Fruit fly (Drosophila melanogaster): ENCODE data around the gene Tim17a2.

The Tim17a2 gene

dm6 chr3R:5217278-5217714 lies 45.2 kb downstream of the Tim17a2 start, which contains the start of gene cno:
TSS of gene cno (minus strand) at chr3R:5217456.
- TF ChIP-seq Dll (optimal IDR thresholded peaks at IDR 0.05) (no peak), psq (optimal IDR thresholded peaks at IDR 0.05) (no peak), EcR (GFP tag; optimal IDR thresholded peaks at IDR 0.05) (no peak), CG8478 (optimal IDR thresholded peaks at IDR 0.05) (no peak), pan (optimal IDR thresholded peaks at IDR 0.05) (no peak), usp (GFP tag; optimal IDR thresholded peaks at IDR 0.05) (no peak)

dm6 chr3R:5216308-5216765 lies 46.2 kb downstream of the Tim17a2 start:
- TF ChIP-seq Dll (optimal IDR thresholded peaks at IDR 0.05), result no peak
- no peak for TF ChIP-seq EcR (GFP tag; optimal IDR thresholded peaks at IDR 0.05)
- TF ChIP-seq CG8478 (optimal IDR thresholded peaks at IDR 0.05), result no peak
- TF ChIP-seq pan (optimal IDR thresholded peaks at IDR 0.05), result no peak
- TF ChIP-seq psq (optimal IDR thresholded peaks at IDR 0.05), result no peak
- TF ChIP-seq usp (GFP tag; optimal IDR thresholded peaks at IDR 0.05), result no peak

dm6 chr3R:5215334-5216307 lies 46.9 kb downstream of the Tim17a2 start:
- peak in 1 of 2 experiments; percentile 30 for TF ChIP-seq EcR (GFP tag; optimal IDR thresholded peaks at IDR 0.05)
- no peak for TF ChIP-seq CG8478 (optimal IDR thresholded peaks at IDR 0.05)

dm6 chr3R:5214162-5214916 lies 48.2 kb downstream of the Tim17a2 start:
- TF ChIP-seq EcR (GFP tag; optimal IDR thresholded peaks at IDR 0.05), result no peak
- no peak for TF ChIP-seq CG8478 (optimal IDR thresholded peaks at IDR 0.05)
- TF ChIP-seq Dll (optimal IDR thresholded peaks at IDR 0.05), result no peak
- no peak for TF ChIP-seq psq (optimal IDR thresholded peaks at IDR 0.05)
- no peak for TF ChIP-seq pan (optimal IDR thresholded peaks at IDR 0.05)
- no peak for TF ChIP-seq usp (GFP tag; optimal IDR thresholded peaks at IDR 0.05)

- TF ChIP-seq CG8478 (optimal IDR thresholded peaks at IDR 0.05) (no peak), pan (optimal IDR thresholded peaks at IDR 0.05) (no peak), psq (optimal IDR thresholded peaks at IDR 0.05) (no peak), EcR (GFP tag; optimal IDR thresholded peaks at IDR 0.05) (no peak), Dll (optimal IDR thresholded peaks at IDR 0.05) (no peak), usp (GFP tag; optimal IDR thresholded peaks at IDR 0.05) (no peak)
These were observed 49.2 kb downstream of the Tim17a2 start for dm6 chr3R:5213309-5213708.

- TF ChIP-seq CG8478 (optimal IDR thresholded peaks at IDR 0.05), result no peak
- TF ChIP-seq pan (optimal IDR thresholded peaks at IDR 0.05), result no peak
- TF ChIP-seq usp (GFP tag; optimal IDR thresholded peaks at IDR 0.05), result no peak
- TF ChIP-seq Dll (optimal IDR thresholded peaks at IDR 0.05), result no peak
- TF ChIP-seq EcR (GFP tag; optimal IDR thresholded peaks at IDR 0.05), result no peak
These were observed 49.8 kb downstream of the Tim17a2 start for dm6 chr3R:5212759-5213053.

dm6 chr3R:5211901-5212758 lies 50.4 kb downstream of the Tim17a2 start:
- TF ChIP-seq CG8478 (optimal IDR thresholded peaks at IDR 0.05), result no peak

dm6 chr3R:5211401-5211800 lies 51.1 kb downstream of the Tim17a2 start:
- TF ChIP-seq CG8478 (optimal IDR thresholded peaks at IDR 0.05) (no peak), usp (GFP tag; optimal IDR thresholded peaks at IDR 0.05) (no peak), EcR (GFP tag; optimal IDR thresholded peaks at IDR 0.05) (no peak), psq (optimal IDR thresholded peaks at IDR 0.05) (no peak), Dll (optimal IDR thresholded peaks at IDR 0.05) (no peak), pan (optimal IDR thresholded peaks at IDR 0.05) (no peak)

dm6 chr3R:5209481-5209880 lies 53.0 kb downstream of the Tim17a2 start:
- no peak for TF ChIP-seq usp (GFP tag; optimal IDR thresholded peaks at IDR 0.05)
- no peak for TF ChIP-seq psq (optimal IDR thresholded peaks at IDR 0.05)
- TF ChIP-seq Dll (optimal IDR thresholded peaks at IDR 0.05), result no peak
- no peak for TF ChIP-seq EcR (GFP tag; optimal IDR thresholded peaks at IDR 0.05)
- TF ChIP-seq CG8478 (optimal IDR thresholded peaks at IDR 0.05), result no peak
- no peak for TF ChIP-seq pan (optimal IDR thresholded peaks at IDR 0.05)

Data from whole organism.